Fruit fly (Drosophila melanogaster): ENCODE results near the gene CG34039.

- TF ChIP-seq Dll (optimal IDR thresholded peaks at IDR 0.05), result no peak
- no peak for TF ChIP-seq usp (GFP tag; optimal IDR thresholded peaks at IDR 0.05)
- TF ChIP-seq CG8478 (optimal IDR thresholded peaks at IDR 0.05), result no peak
Observed at dm6 chr3L:14609138-14609729, 49.4 kb downstream of the CG34039 start.
